Worm (Caenorhabditis elegans) whole organism, mixed stage, embryonic: ENCODE results near the gene C01G5.5.

Experiments used
- blmp-1 ChIP-seq: fragments of 150-350 bp; optimal IDR thresholded peaks from 2 replicates; lab custom pipeline; 2014; ENCODE audit warnings: missing biosample characterization, missing genetic modification characterization
- drap-1 ChIP-seq: fragments of 200-800 bp; sonication (Bioruptor generic); optimal IDR thresholded peaks from 3 replicates; lab custom pipeline; 2018; ENCODE audit warnings: mild to moderate bottlenecking, missing genetic modification characterization, missing compliant biosample characterization
- ham-2 ChIP-seq: fragments of 200-800 bp; sonication (Bioruptor generic); optimal IDR thresholded peaks from 2 replicates; lab custom pipeline; 2018; ENCODE audit warnings: mild to moderate bottlenecking, missing genetic modification characterization, missing compliant biosample characterization
- lin-13 ChIP-seq: fragments of 150-350 bp; optimal IDR thresholded peaks from 2 replicates; lab custom pipeline; 2014; ENCODE audit warnings: missing biosample characterization, missing genetic modification characterization
- lsy-2 ChIP-seq: fragments of 150-350 bp; optimal IDR thresholded peaks from 2 replicates; lab custom pipeline; 2014; ENCODE audit warnings: missing biosample characterization, missing genetic modification characterization
- mls-2 ChIP-seq: sonication (generic microtip); optimal IDR thresholded peaks from 2 replicates; lab custom pipeline; 2016; ENCODE audit warnings: mild to moderate bottlenecking, missing genetic modification characterization, moderate library complexity, missing compliant biosample characterization
- nhr-12 ChIP-seq: fragments of 150-350 bp; optimal IDR thresholded peaks from 2 replicates; lab custom pipeline; 2014; ENCODE audit warnings: missing biosample characterization, missing genetic modification characterization
- nhr-28 ChIP-seq: fragments of 150-350 bp; optimal IDR thresholded peaks from 2 replicates; lab custom pipeline; 2014; ENCODE audit warnings: missing biosample characterization, missing genetic modification characterization
- pha-4 ChIP-seq: fragments of 150-350 bp; optimal IDR thresholded peaks from 2 replicates; lab custom pipeline; 2018; ENCODE audit warnings: missing biosample characterization, missing genetic modification reagents, missing genetic modification characterization
- snpc-4 ChIP-seq: fragments of 150-350 bp; optimal IDR thresholded peaks from 2 replicates; lab custom pipeline; 2014; ENCODE audit warnings: missing biosample characterization, missing genetic modification characterization
- unc-39 ChIP-seq: fragments of 150-350 bp; optimal IDR thresholded peaks from 2 replicates; lab custom pipeline; 2014; ENCODE audit warnings: missing biosample characterization, missing genetic modification characterization

DNA sequence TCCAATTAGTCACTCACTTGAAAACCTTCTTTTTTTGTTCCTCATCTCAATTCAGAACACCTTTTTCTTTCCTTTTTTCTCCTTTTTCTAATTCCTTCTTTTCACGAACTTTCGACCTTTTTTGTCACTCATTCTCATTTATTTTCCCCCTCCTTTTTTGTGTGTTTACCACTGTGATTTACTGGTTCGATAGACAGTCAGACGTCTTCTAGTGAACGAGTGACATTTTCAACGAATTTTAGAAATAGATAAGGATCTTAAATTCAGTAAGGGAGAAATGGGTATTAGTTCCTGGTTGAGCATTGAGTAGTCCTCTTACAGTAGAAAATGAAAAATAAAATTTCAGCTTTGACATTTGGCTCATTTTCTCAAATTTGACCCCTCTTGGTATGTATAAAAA lies 32.5 kb upstream of the C01G5.5 start:
- TF ChIP-seq pha-4 (tag; lab: Kevin White, UChicago) (no peak), blmp-1 (tag; lab: Kevin White, UChicago) (no peak), drap-1 (no peak), nhr-12 (tag; lab: Kevin White, UChicago) (no peak), mls-2 (tag; lab: Kevin White, UChicago) (no peak), snpc-4 (tag; lab: Kevin White, UChicago) (no peak), unc-39 (tag; lab: Kevin White, UChicago) (no peak), lsy-2 (tag; lab: Kevin White, UChicago) (no peak), lin-13 (tag; lab: Kevin White, UChicago) (no peak), ham-2 (GFP tag; lab: Kevin White, UChicago) (no peak), nhr-28 (no peak)
